Worm (Caenorhabditis elegans) whole organism, L3 larva: ENCODE results near the gene F32D8.14.

ENCODE experiments used
- ZK546.5 ChIP-seq: sonication (generic microtip); optimal IDR thresholded peaks from 2 replicates; lab custom pipeline; 2017; ENCODE audit warnings: missing biosample characterization, missing genetic modification characterization
- aly-2 ChIP-seq: fragments of 150-350 bp; optimal IDR thresholded peaks from 2 replicates; lab custom pipeline; 2014; ENCODE audit warnings: missing biosample characterization, missing genetic modification characterization
- ama-1 ChIP-seq: fragments of 150-350 bp; optimal IDR thresholded peaks from 2 replicates; lab custom pipeline; 2018
- ceh-82 ChIP-seq: fragments of 150-350 bp; optimal IDR thresholded peaks from 2 replicates; lab custom pipeline; 2014; ENCODE audit warnings: missing biosample characterization, missing genetic modification characterization
- daf-12 ChIP-seq: fragments of 150-350 bp; optimal IDR thresholded peaks from 2 replicates; lab custom pipeline; 2014; ENCODE audit warnings: missing biosample characterization, missing genetic modification reagents, missing genetic modification characterization
- egl-27 ChIP-seq: sonication (generic microtip); optimal IDR thresholded peaks from 4 replicates; lab custom pipeline; 2017; ENCODE audit warnings: missing biosample characterization, missing genetic modification reagents, missing genetic modification characterization
- egl-5 ChIP-seq: fragments of 150-350 bp; optimal IDR thresholded peaks from 2 replicates; lab custom pipeline; 2017; ENCODE audit warnings: missing biosample characterization, missing genetic modification reagents, missing genetic modification characterization, inconsistent platforms
- elt-1 ChIP-seq: fragments of 150-350 bp; optimal IDR thresholded peaks from 2 replicates; lab custom pipeline; 2014; ENCODE audit warnings: missing biosample characterization, missing genetic modification characterization
- elt-2 ChIP-seq: sonication (generic microtip); optimal IDR thresholded peaks from 2 replicates; lab custom pipeline; 2016; ENCODE audit warnings: missing genetic modification reagents, mild to moderate bottlenecking, missing genetic modification characterization, missing compliant biosample characterization
- elt-3 ChIP-seq, 3 experiments: fragments of 150-350 bp in 1 of 3; sonication (generic microtip) in 2 of 3; optimal IDR thresholded peaks; 2 replicates in 2 of 3; 4 replicates in 1 of 3; lab custom pipeline; 2014 to 2017; ENCODE audit warnings: missing biosample characterization in 3 of 3, missing genetic modification characterization in 3 of 3
- fkh-10 ChIP-seq: sonication (generic microtip); optimal IDR thresholded peaks from 2 replicates; lab custom pipeline; 2017; ENCODE audit warnings: missing biosample characterization, missing genetic modification reagents, missing genetic modification characterization
- fkh-2 ChIP-seq: fragments of 150-350 bp; optimal IDR thresholded peaks from 2 replicates; lab custom pipeline; 2014; ENCODE audit warnings: missing biosample characterization, missing genetic modification reagents, missing genetic modification characterization
- fos-1 ChIP-seq: fragments of 150-350 bp; optimal IDR thresholded peaks from 2 replicates; lab custom pipeline; 2014; ENCODE audit warnings: missing biosample characterization, missing genetic modification characterization
- hmg-11 ChIP-seq: sonication (generic microtip); optimal IDR thresholded peaks from 2 replicates; lab custom pipeline; 2016; ENCODE audit warnings: missing genetic modification characterization, missing compliant biosample characterization
- lin-15B ChIP-seq: fragments of 150-350 bp; optimal IDR thresholded peaks from 2 replicates; lab custom pipeline; 2014; ENCODE audit warnings: missing biosample characterization, missing genetic modification characterization
- lin-39 ChIP-seq: fragments of 150-350 bp; optimal IDR thresholded peaks from 2 replicates; lab custom pipeline; 2018; ENCODE audit warnings: missing biosample characterization, missing genetic modification reagents, missing genetic modification characterization
- lsy-12 ChIP-seq: sonication (generic microtip); optimal IDR thresholded peaks from 2 replicates; lab custom pipeline; 2016; ENCODE audit warnings: mild to moderate bottlenecking, missing genetic modification characterization, missing compliant biosample characterization
- mdl-1 ChIP-seq: fragments of 150-350 bp; optimal IDR thresholded peaks from 2 replicates; lab custom pipeline; 2014; ENCODE audit warnings: missing biosample characterization, missing genetic modification characterization
- mml-1 ChIP-seq: fragments of 150-350 bp; sonication (generic microtip); optimal IDR thresholded peaks from 3 replicates; lab custom pipeline; 2014; ENCODE audit warnings: missing biosample characterization, missing genetic modification characterization
- nfya-1 ChIP-seq: sonication (generic microtip); optimal IDR thresholded peaks from 2 replicates; lab custom pipeline; 2017; ENCODE audit warnings: missing genetic modification characterization, mild to moderate bottlenecking, missing compliant biosample characterization, antibody characterized with exemption, moderate library complexity; ENCODE audit not compliant: insufficient read depth
- nhr-23 ChIP-seq: fragments of 150-350 bp; optimal IDR thresholded peaks from 2 replicates; lab custom pipeline; 2014; ENCODE audit warnings: missing biosample characterization, missing genetic modification reagents, missing genetic modification characterization
- nhr-237 ChIP-seq: fragments of 150-350 bp; optimal IDR thresholded peaks from 2 replicates; lab custom pipeline; 2014; ENCODE audit warnings: missing biosample characterization, missing genetic modification characterization
- nhr-25 ChIP-seq: sonication (generic microtip); optimal IDR thresholded peaks from 2 replicates; lab custom pipeline; 2017; ENCODE audit warnings: missing biosample characterization, missing genetic modification characterization
- nhr-28 ChIP-seq: fragments of 150-350 bp; optimal IDR thresholded peaks from 2 replicates; lab custom pipeline; 2014; ENCODE audit warnings: missing biosample characterization, missing genetic modification characterization
- nhr-43 ChIP-seq: sonication (generic microtip); optimal IDR thresholded peaks from 2 replicates; lab custom pipeline; 2016; ENCODE audit warnings: mild to moderate bottlenecking, missing genetic modification characterization, missing compliant biosample characterization; ENCODE audit not compliant: poor library complexity, severe bottlenecking
- nhr-67 ChIP-seq: fragments of 150-350 bp; optimal IDR thresholded peaks from 2 replicates; lab custom pipeline; 2014; ENCODE audit warnings: missing biosample characterization, missing genetic modification characterization
- nhr-76 ChIP-seq: fragments of 150-350 bp; sonication (generic microtip); optimal IDR thresholded peaks from 5 replicates; lab custom pipeline; 2014; ENCODE audit warnings: missing biosample characterization, missing genetic modification characterization
- nhr-77 ChIP-seq: fragments of 150-350 bp; optimal IDR thresholded peaks from 2 replicates; lab custom pipeline; 2014; ENCODE audit warnings: missing biosample characterization, missing genetic modification characterization
- pha-4 ChIP-seq: fragments of 150-350 bp; optimal IDR thresholded peaks from 2 replicates; lab custom pipeline; 2014; ENCODE audit warnings: missing biosample characterization, missing genetic modification reagents, missing genetic modification characterization
- pqm-1 ChIP-seq: fragments of 150-350 bp; optimal IDR thresholded peaks from 2 replicates; lab custom pipeline; 2017; ENCODE audit warnings: missing biosample characterization, missing genetic modification characterization, inconsistent platforms
- skn-1 ChIP-seq: fragments of 150-350 bp; optimal IDR thresholded peaks from 2 replicates; lab custom pipeline; 2014; ENCODE audit warnings: missing biosample characterization, missing genetic modification characterization
- snpc-4 ChIP-seq: fragments of 150-350 bp; optimal IDR thresholded peaks from 2 replicates; lab custom pipeline; 2014; ENCODE audit warnings: missing biosample characterization, missing genetic modification characterization
- tbx-2 ChIP-seq: sonication (generic microtip); optimal IDR thresholded peaks from 2 replicates; lab custom pipeline; 2016; ENCODE audit warnings: mild to moderate bottlenecking, missing genetic modification characterization, missing compliant biosample characterization
- unc-62 ChIP-seq: fragments of 150-350 bp; sonication (generic microtip); optimal IDR thresholded peaks from 4 replicates; lab custom pipeline; 2014; ENCODE audit warnings: missing biosample characterization, missing genetic modification reagents, missing genetic modification characterization
- ztf-11 ChIP-seq: fragments of 150-350 bp; optimal IDR thresholded peaks from 2 replicates; lab custom pipeline; 2014; ENCODE audit warnings: missing biosample characterization, missing genetic modification characterization
- ztf-4 ChIP-seq: fragments of 150-350 bp; optimal IDR thresholded peaks from 2 replicates; lab custom pipeline; 2014; ENCODE audit warnings: missing biosample characterization, missing genetic modification characterization

The F32D8.14 gene

ce11 chrV:10889774-10890173 lies 4.8 kb downstream of the F32D8.14 start:
- no peak for TF ChIP-seq ztf-11 (tag; lab: Kevin White, UChicago)
- TF ChIP-seq ama-1 (lab: Kevin White, UChicago) = peak; percentile 63

- TF ChIP-seq fkh-10 (no peak), pha-4 (tag; lab: Kevin White, UChicago) (no peak), elt-3 (tag; optimal IDR thresholded peaks at IDR 0.05; lab: Kevin White, UChicago) (no peak), tbx-2 (no peak), ztf-4 (tag; lab: Kevin White, UChicago) (no peak)
- TF ChIP-seq, all 47 proteins: peak for 0
These were observed 5.6 kb downstream of the F32D8.14 start, which contains the start of gene F32D8.11 for ce11 chrV:10889036-10889435. Gene F32D8.11 (minus strand): TSS chrV:10889136.

- TF ChIP-seq nhr-67 (tag; lab: Kevin White, UChicago) (no peak), nhr-43 (tag; lab: Kevin White, UChicago) (peak; percentile 23)
These were observed 6.4 kb downstream of the F32D8.14 start for ce11 chrV:10888153-10888552.

- TF ChIP-seq hmg-11 (tag; lab: Kevin White, UChicago) = no peak
- peak; percentile 69 for TF ChIP-seq ama-1 (lab: Kevin White, UChicago)
- peak; percentile 52 for TF ChIP-seq nhr-43 (tag; lab: Kevin White, UChicago)
These were observed 7.0 kb downstream of the F32D8.14 start for ce11 chrV:10887564-10887963.

- TF ChIP-seq pqm-1 (no peak), fkh-2 (tag; lab: Kevin White, UChicago) (no peak), aly-2 (tag; lab: Kevin White, UChicago) (no peak), egl-27 (tag; lab: Kevin White, UChicago) (no peak), nhr-77 (tag; lab: Kevin White, UChicago) (no peak), nhr-43 (tag; lab: Kevin White, UChicago) (peak; percentile 35), snpc-4 (tag; lab: Kevin White, UChicago) (no peak), lsy-12 (tag; lab: Kevin White, UChicago) (no peak), nhr-23 (tag; lab: Kevin White, UChicago) (peak; percentile 3), lin-39 (no peak), elt-1 (tag; lab: Kevin White, UChicago) (no peak), nhr-28 (tag; lab: Kevin White, UChicago) (no peak), tbx-2 (no peak), mdl-1 (tag; lab: Kevin White, UChicago) (no peak), ZK546.5 (tag; lab: Kevin White, UChicago) (no peak), ceh-82 (no peak), elt-2 (tag; lab: Kevin White, UChicago) (no peak), egl-5 (no peak), nhr-25 (tag; lab: Kevin White, UChicago) (peak; percentile 55), nfya-1 (tag; lab: Kevin White, UChicago) (no peak), elt-3 (tag; optimal IDR thresholded peaks at IDR 0.05; lab: Kevin White, UChicago) (peak in 1 of 3 experiments; percentile 19), daf-12 (tag; lab: Kevin White, UChicago) (no peak), lin-15B (tag; lab: Kevin White, UChicago) (no peak), nhr-237 (tag; lab: Kevin White, UChicago) (no peak), ztf-11 (tag; lab: Kevin White, UChicago) (no peak), fos-1 (tag; lab: Kevin White, UChicago) (no peak), mml-1 (no peak), pha-4 (tag; lab: Kevin White, UChicago) (no peak), nhr-76 (tag; lab: Kevin White, UChicago) (no peak), unc-62 (no peak), skn-1 (no peak), fkh-10 (no peak), ztf-4 (tag; lab: Kevin White, UChicago) (no peak)
These were observed 8.1 kb downstream of the F32D8.14 start, which contains the start of gene F32D8.3 for ce11 chrV:10886405-10886887. Gene F32D8.3 (plus strand): TSS chrV:10886837.
